Fruit fly (Drosophila melanogaster) whole organism, embryonic: ENCODE results near the gene CG3604.
A peak's percentile ranks its signal among the peaks of the same experiment; 100 is the strongest.

Experiments
- BEAF-32 ChIP-seq: fragments of 200-800 bp; sonication (Bioruptor generic); optimal IDR thresholded peaks from 3 replicates; lab custom pipeline; 2017; ENCODE audit warnings: missing biosample characterization, missing genetic modification characterization, mild to moderate bottlenecking, moderate library complexity, missing genetic modification reagents
- CG10147 ChIP-seq: fragments of 200-800 bp; sonication (Bioruptor generic); optimal IDR thresholded peaks from 2 replicates; lab custom pipeline; 2019; ENCODE audit warnings: missing biosample characterization, mild to moderate bottlenecking, missing genetic modification characterization, moderate library complexity
- CG10959 ChIP-seq: fragments of 200-800 bp; sonication (Bioruptor generic); IDR thresholded peaks from 2 replicates; pipeline ENCODE4 v1.3.6; 2022; ENCODE audit warnings: missing biosample characterization, missing genetic modification characterization
- CG10979 ChIP-seq: fragments of 200-800 bp; sonication (Bioruptor generic); optimal IDR thresholded peaks from 2 replicates; lab custom pipeline; 2018; ENCODE audit warnings: missing biosample characterization, mild to moderate bottlenecking, missing genetic modification characterization, moderate library complexity
- CG11456 ChIP-seq: fragments of 200-800 bp; sonication (Bioruptor generic); IDR thresholded peaks from 3 replicates; pipeline ENCODE4 v1.3.6; 2022; ENCODE audit warnings: missing biosample characterization, missing genetic modification characterization
- CG11696 ChIP-seq: fragments of 200-800 bp; sonication (Bioruptor generic); IDR thresholded peaks from 2 replicates; pipeline ENCODE4 v1.3.6; 2022; ENCODE audit warnings: missing biosample characterization, missing genetic modification characterization
- CG12155 ChIP-seq: fragments of 200-800 bp; sonication (Bioruptor generic); optimal IDR thresholded peaks from 3 replicates; lab custom pipeline; 2016; ENCODE audit warnings: missing biosample characterization, missing genetic modification characterization
- CG12659 ChIP-seq: fragments of 200-800 bp; sonication (Bioruptor generic); optimal IDR thresholded peaks from 3 replicates; lab custom pipeline; 2017; ENCODE audit warnings: mild to moderate bottlenecking, missing biosample characterization, missing genetic modification reagents, missing genetic modification characterization
- CG1529 ChIP-seq: fragments of 200-800 bp; sonication (Bioruptor generic); optimal IDR thresholded peaks from 3 replicates; lab custom pipeline; 2018; ENCODE audit warnings: missing biosample characterization, missing genetic modification characterization
- CG1602 ChIP-seq: fragments of 200-800 bp; sonication (Bioruptor generic); optimal IDR thresholded peaks from 3 replicates; lab custom pipeline; 2016; ENCODE audit warnings: missing biosample characterization, missing genetic modification characterization
- CG18262 ChIP-seq: fragments of 200-800 bp; optimal IDR thresholded peaks from 3 replicates; lab custom pipeline; 2019; ENCODE audit warnings: missing biosample characterization, mild to moderate bottlenecking, missing genetic modification characterization, moderate library complexity
- CG2120 ChIP-seq: fragments of 200-800 bp; sonication (Bioruptor generic); optimal IDR thresholded peaks from 3 replicates; lab custom pipeline; 2016; ENCODE audit warnings: missing biosample characterization, missing genetic modification characterization
- CG2889 ChIP-seq: fragments of 200-800 bp; sonication (Bioruptor generic); IDR thresholded peaks from 3 replicates; pipeline ENCODE4 v1.3.6; 2022; ENCODE audit warnings: missing biosample characterization, missing genetic modification characterization
- CG30403 ChIP-seq: fragments of 200-800 bp; sonication (Bioruptor generic); optimal IDR thresholded peaks from 3 replicates; lab custom pipeline; 2016; ENCODE audit warnings: missing biosample characterization, missing genetic modification characterization
- CG31224 ChIP-seq: fragments of 200-800 bp; sonication (Bioruptor generic); IDR thresholded peaks from 2 replicates; pipeline ENCODE4 v1.3.6; 2022; ENCODE audit warnings: missing biosample characterization, missing genetic modification characterization
- CG3995 ChIP-seq: fragments of 200-800 bp; sonication (Bioruptor generic); optimal IDR thresholded peaks from 3 replicates; lab custom pipeline; 2016; ENCODE audit warnings: missing biosample characterization, missing genetic modification characterization
- CG43689 ChIP-seq: fragments of 200-800 bp; sonication (Bioruptor generic); IDR thresholded peaks from 2 replicates; pipeline ENCODE4 v1.3.6; 2022; ENCODE audit warnings: missing biosample characterization, missing genetic modification characterization
- CG5180 ChIP-seq: fragments of 200-800 bp; sonication (Bioruptor generic); optimal IDR thresholded peaks from 3 replicates; lab custom pipeline; 2017; ENCODE audit warnings: missing biosample characterization, missing genetic modification characterization, mild to moderate bottlenecking, moderate library complexity, missing genetic modification reagents
- CG7987 ChIP-seq: fragments of 200-800 bp; sonication (Bioruptor generic); optimal IDR thresholded peaks from 2 replicates; lab custom pipeline; 2018; ENCODE audit warnings: missing biosample characterization, mild to moderate bottlenecking, missing genetic modification characterization, moderate library complexity
- CG8281 ChIP-seq: fragments of 200-800 bp; sonication (Bioruptor generic); optimal IDR thresholded peaks from 2 replicates; lab custom pipeline; 2018; ENCODE audit warnings: missing biosample characterization, mild to moderate bottlenecking, missing genetic modification characterization, moderate library complexity
- CoRest ChIP-seq: fragments of 200-800 bp; sonication (Bioruptor generic); optimal IDR thresholded peaks from 3 replicates; lab custom pipeline; 2018; ENCODE audit warnings: missing biosample characterization, mild to moderate bottlenecking, missing genetic modification characterization, moderate library complexity
- Dip3 ChIP-seq: fragments of 200-800 bp; sonication (Bioruptor generic); optimal IDR thresholded peaks from 3 replicates; lab custom pipeline; 2016; ENCODE audit warnings: missing biosample characterization, missing genetic modification characterization
- Gug ChIP-seq: fragments of 200-800 bp; sonication (Bioruptor generic); IDR thresholded peaks from 4 replicates; pipeline ENCODE4 v1.3.6; 2022; ENCODE audit warnings: missing biosample characterization, missing genetic modification characterization
- H15 ChIP-seq: fragments of 200-800 bp; sonication (Bioruptor generic); IDR thresholded peaks from 3 replicates; pipeline ENCODE4 v1.3.6; 2022; ENCODE audit warnings: missing biosample characterization, missing genetic modification characterization
- HLH3B ChIP-seq: fragments of 200-800 bp; sonication (Bioruptor generic); IDR thresholded peaks from 2 replicates; pipeline ENCODE4 v1.3.6; 2022; ENCODE audit warnings: missing biosample characterization, missing genetic modification characterization
- Hr3 ChIP-seq: fragments of 200-800 bp; sonication (Bioruptor generic); optimal IDR thresholded peaks from 3 replicates; lab custom pipeline; 2016; ENCODE audit warnings: missing biosample characterization, missing genetic modification characterization
- Hr51 ChIP-seq, 2 experiments: fragments of 200-800 bp; sonication (Bioruptor generic); optimal IDR thresholded peaks; 2 replicates in 1 of 2; 3 replicates in 1 of 2; lab custom pipeline; 2016 to 2018; ENCODE audit warnings: missing biosample characterization in 2 of 2, missing genetic modification characterization in 2 of 2, mild to moderate bottlenecking in 1 of 2, moderate library complexity in 1 of 2
- NC2α ChIP-seq: fragments of 200-800 bp; sonication (Bioruptor generic); optimal IDR thresholded peaks from 2 replicates; lab custom pipeline; 2016; ENCODE audit warnings: missing biosample characterization, missing genetic modification characterization
- NFAT ChIP-seq: fragments of 200-800 bp; sonication (Bioruptor generic); IDR thresholded peaks from 2 replicates; pipeline ENCODE4 v1.3.6; 2022; ENCODE audit warnings: missing biosample characterization, missing genetic modification characterization
- NK7.1 ChIP-seq: fragments of 200-800 bp; sonication (Bioruptor generic); optimal IDR thresholded peaks from 3 replicates; lab custom pipeline; 2016; ENCODE audit warnings: missing biosample characterization, missing genetic modification characterization
- Ravus ChIP-seq: fragments of 200-800 bp; sonication (Bioruptor generic); IDR thresholded peaks from 2 replicates; pipeline ENCODE4 v1.3.6; 2022; ENCODE audit warnings: missing biosample characterization, missing genetic modification characterization
- Sry-β ChIP-seq: fragments of 200-800 bp; sonication (Bioruptor generic); optimal IDR thresholded peaks from 2 replicates; lab custom pipeline; 2018; ENCODE audit warnings: missing biosample characterization, mild to moderate bottlenecking, missing genetic modification characterization, moderate library complexity
- Sry-δ ChIP-seq: fragments of 200-800 bp; sonication (Bioruptor generic); optimal IDR thresholded peaks from 2 replicates; lab custom pipeline; 2016; ENCODE audit warnings: missing biosample characterization, missing genetic modification characterization
- Vsx1 ChIP-seq: fragments of 200-800 bp; sonication (Bioruptor generic); optimal IDR thresholded peaks from 2 replicates; lab custom pipeline; 2017; ENCODE audit warnings: missing biosample characterization, mild to moderate bottlenecking, missing genetic modification characterization, missing genetic modification reagents
- ab ChIP-seq: fragments of 200-800 bp; sonication (Bioruptor generic); optimal IDR thresholded peaks from 2 replicates; lab custom pipeline; 2016; ENCODE audit warnings: missing biosample characterization, missing genetic modification characterization
- bsh ChIP-seq, 2 experiments: fragments of 200-800 bp; sonication (Bioruptor generic); optimal IDR thresholded peaks; 2 replicates each; lab custom pipeline; 2017 to 2018; ENCODE audit warnings: mild to moderate bottlenecking in 2 of 2, missing biosample characterization in 2 of 2, missing genetic modification characterization in 2 of 2, moderate library complexity in 1 of 2
- chm ChIP-seq: fragments of 200-800 bp; sonication (Bioruptor generic); IDR thresholded peaks from 2 replicates; pipeline ENCODE4 v1.3.6; 2022; ENCODE audit warnings: missing biosample characterization, missing genetic modification characterization
- crol ChIP-seq: fragments of 200-800 bp; sonication (Bioruptor generic); IDR thresholded peaks from 2 replicates; pipeline ENCODE4 v1.3.6; 2022; ENCODE audit warnings: missing biosample characterization, missing genetic modification characterization
- fd102C ChIP-seq: fragments of 200-800 bp; sonication (Bioruptor generic); optimal IDR thresholded peaks from 2 replicates; lab custom pipeline; 2018; ENCODE audit warnings: missing biosample characterization, mild to moderate bottlenecking, missing genetic modification characterization, moderate library complexity
- gcm2 ChIP-seq: fragments of 200-800 bp; sonication (Bioruptor generic); optimal IDR thresholded peaks from 2 replicates; lab custom pipeline; 2016; ENCODE audit warnings: missing biosample characterization, missing genetic modification characterization
- gsb-n ChIP-seq: fragments of 200-800 bp; sonication (Bioruptor generic); optimal IDR thresholded peaks from 3 replicates; lab custom pipeline; 2018; ENCODE audit warnings: missing biosample characterization, mild to moderate bottlenecking, missing genetic modification characterization
- ham ChIP-seq: fragments of 200-800 bp; sonication (Bioruptor generic); IDR thresholded peaks from 2 replicates; pipeline ENCODE4 v1.3.6; 2022; ENCODE audit warnings: missing biosample characterization, missing genetic modification characterization
- knrl ChIP-seq: fragments of 200-800 bp; sonication (Bioruptor generic); IDR thresholded peaks from 3 replicates; pipeline ENCODE4 v1.3.6; 2022; ENCODE audit warnings: missing biosample characterization, missing genetic modification characterization; ENCODE audit not compliant: partially characterized antibody
- lmd ChIP-seq: fragments of 200-800 bp; sonication (Bioruptor generic); IDR thresholded peaks from 2 replicates; pipeline ENCODE4 v1.3.6; 2022; ENCODE audit warnings: missing biosample characterization, missing genetic modification characterization
- phol ChIP-seq: fragments of 200-800 bp; sonication (Bioruptor generic); optimal IDR thresholded peaks from 3 replicates; lab custom pipeline; 2018; ENCODE audit warnings: missing biosample characterization, mild to moderate bottlenecking, missing genetic modification characterization, moderate library complexity
- slbo ChIP-seq: fragments of 200-800 bp; sonication (Bioruptor generic); IDR thresholded peaks from 2 replicates; pipeline ENCODE4 v1.3.6; 2022; ENCODE audit warnings: missing biosample characterization, missing genetic modification characterization
- sr ChIP-seq: fragments of 200-800 bp; sonication (Bioruptor generic); IDR thresholded peaks from 3 replicates; pipeline ENCODE4 v1.3.6; 2022; ENCODE audit warnings: missing biosample characterization, missing genetic modification characterization
- ssp ChIP-seq: fragments of 200-800 bp; sonication (Bioruptor generic); IDR thresholded peaks from 2 replicates; pipeline ENCODE4 v1.3.6; 2022; ENCODE audit warnings: missing biosample characterization, missing genetic modification characterization
- stc ChIP-seq: fragments of 200-800 bp; sonication (Bioruptor generic); IDR thresholded peaks from 2 replicates; pipeline ENCODE4 v1.3.6; 2022; ENCODE audit warnings: missing biosample characterization, missing genetic modification characterization
- tap ChIP-seq: fragments of 200-800 bp; optimal IDR thresholded peaks from 3 replicates; lab custom pipeline; 2019; ENCODE audit warnings: missing biosample characterization, mild to moderate bottlenecking, missing genetic modification characterization, moderate library complexity
- unpg ChIP-seq: fragments of 200-800 bp; sonication (Bioruptor generic); optimal IDR thresholded peaks from 3 replicates; lab custom pipeline; 2018; ENCODE audit warnings: missing biosample characterization, mild to moderate bottlenecking, missing genetic modification characterization, moderate library complexity

Gene CG3604

dm6 chr2L:3655698-3656105 lies 42.0 kb downstream of the CG3604 start (continued):
- TF ChIP-seq CG10959 (GFP tag; lab: Robert Waterston, UW) (peak; percentile 97), sr (GFP tag; lab: Robert Waterston, UW) (peak; percentile 86), Sry-δ (GFP tag; lab: Kevin White, UChicago) (peak; percentile 76), CG18262 (tag; lab: Kevin White, UChicago) (peak; percentile 98), NK7.1 (GFP tag; lab: Kevin White, UChicago) (peak; percentile 97), knrl (GFP tag; lab: Robert Waterston, UW) (no peak), gsb-n (tag; lab: Kevin White, UChicago) (peak; percentile 98), lmd (peak; percentile 98), CG8281 (tag; lab: Kevin White, UChicago) (peak; percentile 92), Ravus (peak; percentile 94), Hr51 (GFP tag; optimal IDR thresholded peaks at IDR 0.05; lab: Kevin White, UChicago) (peak; percentile 96 to 98), bsh (GFP tag; optimal IDR thresholded peaks at IDR 0.05; lab: Kevin White, UChicago) (peak; percentile 97 to 99), CG11696 (GFP tag; lab: Robert Waterston, UW) (peak; percentile 91), unpg (GFP tag; lab: Kevin White, UChicago) (peak; percentile 99), NFAT (GFP tag; lab: Robert Waterston, UW) (peak; percentile 98), ssp (peak; percentile 89), chm (GFP tag; lab: Robert Waterston, UW) (peak; percentile 99), fd102C (GFP tag; lab: Kevin White, UChicago) (peak; percentile 69), CG12155 (GFP tag; lab: Kevin White, UChicago) (peak; percentile 98), CG12659 (peak; percentile 99), CG43689 (GFP tag; lab: Robert Waterston, UW) (peak; percentile 84), stc (GFP tag; lab: Robert Waterston, UW) (peak; percentile 98), H15 (GFP tag; lab: Robert Waterston, UW) (peak; percentile 96), CG10147 (peak; percentile 98), CG31224 (GFP tag; lab: Robert Waterston, UW) (peak; percentile 95), tap (tag; lab: Kevin White, UChicago) (peak; percentile 99), CG3995 (GFP tag; lab: Kevin White, UChicago) (peak; percentile 84), Sry-β (GFP tag; lab: Kevin White, UChicago) (peak; percentile 57), Gug (GFP tag; lab: Robert Waterston, UW) (peak; percentile 97), Hr3 (GFP tag; lab: Kevin White, UChicago) (peak; percentile 95), phol (tag; lab: Kevin White, UChicago) (peak; percentile 98), gcm2 (GFP tag; lab: Kevin White, UChicago) (peak; percentile 96), CG2889 (peak; percentile 95), CG10979 (tag; lab: Kevin White, UChicago) (peak; percentile 98), CG5180 (GFP tag; lab: Kevin White, UChicago) (peak; percentile 92), CG1529 (GFP tag; lab: Kevin White, UChicago) (peak; percentile 99), NC2α (GFP tag; lab: Kevin White, UChicago) (peak; percentile 96), slbo (GFP tag; lab: Robert Waterston, UW) (peak; percentile 98), Vsx1 (GFP tag; lab: Kevin White, UChicago) (peak; percentile 94), CoRest (tag; lab: Kevin White, UChicago) (peak; percentile 99), HLH3B (GFP tag; lab: Robert Waterston, UW) (peak; percentile 98), CG2120 (GFP tag; lab: Kevin White, UChicago) (peak; percentile 99), crol (GFP tag; lab: Robert Waterston, UW) (peak; percentile 49; the same call in 1 of the 2 replicates), ham (GFP tag; lab: Robert Waterston, UW) (peak; percentile 94; the same call in 1 of the 2 replicates), BEAF-32 (peak; percentile 24), CG30403 (GFP tag; lab: Kevin White, UChicago) (peak; percentile 98), CG7987 (peak; percentile 93), CG11456 (GFP tag; lab: Robert Waterston, UW) (peak; percentile 97), ab (peak; percentile 94), Dip3 (peak; percentile 97), CG1602 (GFP tag; lab: Kevin White, UChicago) (peak; percentile 96)
